Worm (Caenorhabditis elegans) whole organism, L4 larva: ENCODE results near the gene cal-5.

Source experiments
- F37D6.2 ChIP-seq: sonication (generic microtip); optimal IDR thresholded peaks from 2 replicates; lab custom pipeline; 2016; ENCODE audit warnings: mild to moderate bottlenecking, missing genetic modification characterization, missing compliant biosample characterization
- R02D3.7 ChIP-seq: fragments of 150-350 bp; sonication (generic microtip); optimal IDR thresholded peaks from 3 replicates; lab custom pipeline; 2014; ENCODE audit warnings: missing biosample characterization, missing genetic modification characterization
- aha-1 ChIP-seq: fragments of 150-350 bp; peaks from one replicate; lab custom pipeline; 2014; ENCODE audit warnings: missing biosample characterization, missing genetic modification characterization
- ceh-62 ChIP-seq: sonication (generic microtip); optimal IDR thresholded peaks from 2 replicates; lab custom pipeline; 2017; ENCODE audit warnings: missing biosample characterization, missing genetic modification characterization
- ces-1 ChIP-seq: fragments of 150-350 bp; sonication (generic microtip); optimal IDR thresholded peaks from 4 replicates; lab custom pipeline; 2014; ENCODE audit warnings: missing biosample characterization, missing genetic modification reagents, missing genetic modification characterization
- cey-2 ChIP-seq: sonication (generic microtip); optimal IDR thresholded peaks from 3 replicates; lab custom pipeline; 2017; ENCODE audit warnings: missing genetic modification characterization, mild to moderate bottlenecking, missing compliant biosample characterization, antibody characterized with exemption, borderline replicate concordance; ENCODE audit not compliant: insufficient read depth
- ctbp-1 ChIP-seq: fragments of 200-800 bp; sonication (Bioruptor generic); IDR thresholded peaks from 2 replicates; pipeline ENCODE4 v1.3.6; 2022; ENCODE audit warnings: missing genetic modification reagents, missing genetic modification characterization, missing compliant biosample characterization
- daf-16 ChIP-seq, 3 experiments: sonication (generic microtip); optimal IDR thresholded peaks; 2 replicates each; lab custom pipeline; 2016 to 2017; ENCODE audit warnings: missing genetic modification characterization in 3 of 3, missing genetic modification reagents in 3 of 3, mild to moderate bottlenecking in 2 of 3, missing compliant biosample characterization in 2 of 3, missing biosample characterization in 1 of 3, moderate library complexity in 1 of 3
- daf-19 ChIP-seq: fragments of 200-800 bp; sonication (Bioruptor generic); conservative IDR thresholded peaks from 2 replicates; pipeline ENCODE4 v1.3.6; 2022; ENCODE audit warnings: missing genetic modification characterization, missing compliant biosample characterization
- daf-8 ChIP-seq: fragments of 200-800 bp; sonication (Bioruptor generic); IDR thresholded peaks from 2 replicates; pipeline ENCODE4 v1.3.6; 2022; ENCODE audit warnings: missing genetic modification characterization, missing compliant biosample characterization
- egl-43 ChIP-seq: fragments of 200-800 bp; sonication (Bioruptor generic); IDR thresholded peaks from 2 replicates; pipeline ENCODE4 v1.3.6; 2022; ENCODE audit warnings: missing genetic modification reagents, missing genetic modification characterization, missing compliant biosample characterization
- fkh-10 ChIP-seq: fragments of 150-350 bp; optimal IDR thresholded peaks from 2 replicates; lab custom pipeline; 2014; ENCODE audit warnings: missing biosample characterization, missing genetic modification reagents, missing genetic modification characterization
- jun-1 ChIP-seq: fragments of 150-350 bp; optimal IDR thresholded peaks from 2 replicates; lab custom pipeline; 2014; ENCODE audit warnings: missing biosample characterization, missing genetic modification reagents, missing genetic modification characterization
- lin-29 ChIP-seq: fragments of 200-800 bp; sonication (Bioruptor generic); IDR thresholded peaks from 2 replicates; pipeline ENCODE4 v1.3.6; 2022; ENCODE audit warnings: missing genetic modification reagents, missing genetic modification characterization, missing compliant biosample characterization
- lsy-2 ChIP-seq, 2 experiments: fragments of 150-350 bp in 1 of 2; sonication (generic microtip) in 1 of 2; optimal IDR thresholded peaks; 2 replicates each; lab custom pipeline; 2014 to 2017; ENCODE audit warnings: missing biosample characterization in 2 of 2, missing genetic modification characterization in 2 of 2
- mxl-2 ChIP-seq: fragments of 200-800 bp; sonication (Bioruptor generic); conservative IDR thresholded peaks from 2 replicates; pipeline ENCODE4 v1.3.6; 2022; ENCODE audit warnings: missing genetic modification reagents, missing genetic modification characterization, missing compliant biosample characterization
- nhr-11 ChIP-seq: fragments of 150-350 bp; optimal IDR thresholded peaks from 2 replicates; lab custom pipeline; 2014; ENCODE audit warnings: missing biosample characterization, missing genetic modification characterization
- nhr-111 ChIP-seq: fragments of 200-800 bp; sonication (Bioruptor generic); optimal IDR thresholded peaks from 2 replicates; lab custom pipeline; 2018; ENCODE audit warnings: mild to moderate bottlenecking, missing genetic modification characterization, missing compliant biosample characterization
- nhr-237 ChIP-seq: sonication (generic microtip); optimal IDR thresholded peaks from 2 replicates; lab custom pipeline; 2017; ENCODE audit warnings: missing biosample characterization, missing genetic modification characterization
- nhr-25 ChIP-seq: sonication (generic microtip); optimal IDR thresholded peaks from 2 replicates; lab custom pipeline; 2017; ENCODE audit warnings: missing genetic modification characterization, mild to moderate bottlenecking, missing compliant biosample characterization, antibody characterized with exemption, moderate library complexity, borderline replicate concordance; ENCODE audit not compliant: insufficient read depth
- nhr-41 ChIP-seq: fragments of 200-800 bp; sonication (Bioruptor generic); IDR thresholded peaks from 2 replicates; pipeline ENCODE4 v1.3.6; 2022; ENCODE audit warnings: missing genetic modification reagents, missing genetic modification characterization, missing compliant biosample characterization
- nhr-76 ChIP-seq: fragments of 150-350 bp; optimal IDR thresholded peaks from 2 replicates; lab custom pipeline; 2014; ENCODE audit warnings: missing biosample characterization, missing genetic modification characterization
- pqm-1 ChIP-seq: sonication (generic microtip); optimal IDR thresholded peaks from 2 replicates; lab custom pipeline; 2017; ENCODE audit warnings: missing biosample characterization, missing genetic modification characterization
- spr-1 ChIP-seq: sonication (generic microtip); optimal IDR thresholded peaks from 2 replicates; lab custom pipeline; 2016; ENCODE audit warnings: mild to moderate bottlenecking, missing genetic modification characterization, missing compliant biosample characterization
- tag-97 ChIP-seq: fragments of 200-800 bp; sonication (Bioruptor generic); IDR thresholded peaks from 2 replicates; pipeline ENCODE4 v1.3.6; 2022; ENCODE audit warnings: missing genetic modification characterization, missing compliant biosample characterization
- unc-62 ChIP-seq, 3 experiments: fragments of 150-350 bp in 1 of 3; sonication (generic microtip); optimal IDR thresholded peaks in 2 of 3; peaks in 1 of 3; 1 replicate in 1 of 3; 2 replicates in 2 of 3; lab custom pipeline; 2014 to 2017; ENCODE audit warnings: missing biosample characterization in 3 of 3, missing genetic modification characterization in 3 of 3, missing genetic modification reagents in 3 of 3, missing genotype in 1 of 3

Gene cal-5

ce11 chrX:5043887-5044286 is 33.9 kb downstream of the cal-5 start, which contains the start of gene Y64H9A.2:
Gene Y64H9A.2 (plus strand): TSS chrX:5043976.
- peak in 1 of 2 experiments; percentile 30 for TF ChIP-seq unc-62 (GFP tag; optimal IDR thresholded peaks at IDR 0.05 in 1 of 2; lab: Kevin White, UChicago)
- TF ChIP-seq unc-62 (tag; optimal IDR thresholded peaks at IDR 0.05; lab: Kevin White, UChicago), result no peak
- no peak for TF ChIP-seq jun-1 (tag; lab: Kevin White, UChicago)
- no peak for TF ChIP-seq cey-2 (tag; lab: Kevin White, UChicago)
- no peak for TF ChIP-seq mxl-2 (GFP tag; lab: Robert Waterston, UW)
- no peak for TF ChIP-seq spr-1 (tag; lab: Kevin White, UChicago)
- TF ChIP-seq R02D3.7, result no peak
- TF ChIP-seq nhr-25 (tag; lab: Kevin White, UChicago), result no peak

ce11 chrX:5040038-5040437 is 37.7 kb downstream of the cal-5 start:
- no peak for TF ChIP-seq tag-97 (GFP tag; lab: Robert Waterston, UW)
- no peak for TF ChIP-seq nhr-11 (tag; lab: Kevin White, UChicago)
- no peak for TF ChIP-seq nhr-25 (tag; lab: Kevin White, UChicago)
- no peak for TF ChIP-seq nhr-237 (tag; lab: Kevin White, UChicago)
- no peak for TF ChIP-seq daf-19 (GFP tag; lab: Robert Waterston, UW)
- no peak for TF ChIP-seq ceh-62 (tag; lab: Kevin White, UChicago)
- TF ChIP-seq egl-43 (GFP tag; lab: Robert Waterston, UW), result no peak
- TF ChIP-seq unc-62 (GFP tag; optimal IDR thresholded peaks at IDR 0.05 in 1 of 2; lab: Kevin White, UChicago), result peak in 1 of 2 experiments; percentile 92
- TF ChIP-seq unc-62 (tag; optimal IDR thresholded peaks at IDR 0.05; lab: Kevin White, UChicago), result no peak
- TF ChIP-seq, all 104 proteins: peak for 1

ce11 chrX:5038812-5039211 is 38.9 kb downstream of the cal-5 start:
- TF ChIP-seq ces-1 (GFP tag; lab: Kevin White, UChicago), result no peak
- TF ChIP-seq nhr-111 (GFP tag; lab: Kevin White, UChicago), result no peak
- TF ChIP-seq daf-8 (GFP tag; lab: Robert Waterston, UW), result no peak
- TF ChIP-seq nhr-76, result no peak
- no peak for TF ChIP-seq ctbp-1 (GFP tag; lab: Robert Waterston, UW)
- no peak for TF ChIP-seq lin-29 (GFP tag; lab: Robert Waterston, UW)
- TF ChIP-seq, all 104 proteins: peak for 0

ce11 chrX:5037673-5038072 is 40.1 kb downstream of the cal-5 start, which contains the start of gene ZC449.5:
Gene ZC449.5 (minus strand): TSS chrX:5037773.
- no peak for TF ChIP-seq F37D6.2 (tag; lab: Kevin White, UChicago)
- TF ChIP-seq pqm-1 (tag; lab: Kevin White, UChicago), result peak; percentile 39

ce11 chrX:5033868-5034267 is 43.9 kb downstream of the cal-5 start, which contains the start of gene ZC449.4:
Gene ZC449.4 (minus strand): TSS chrX:5033968.
- TF ChIP-seq daf-16 (GFP tag; optimal IDR thresholded peaks at IDR 0.05; lab: Kevin White, UChicago) (no peak), daf-16 (tag; optimal IDR thresholded peaks at IDR 0.05; lab: Kevin White, UChicago) (no peak), aha-1 (peak; percentile 43), unc-62 (GFP tag; optimal IDR thresholded peaks at IDR 0.05 in 1 of 2; lab: Kevin White, UChicago) (peak in 1 of 2 experiments; percentile 26), unc-62 (tag; optimal IDR thresholded peaks at IDR 0.05; lab: Kevin White, UChicago) (no peak)

ce11 chrX:5031742-5032141 is 46.0 kb downstream of the cal-5 start:
- peak; percentile 79 for TF ChIP-seq fkh-10 (GFP tag; lab: Kevin White, UChicago)
- peak; percentile 74 for TF ChIP-seq ces-1 (GFP tag; lab: Kevin White, UChicago)
- TF ChIP-seq nhr-41 (GFP tag; lab: Robert Waterston, UW), result no peak
- TF ChIP-seq lsy-2 (tag; optimal IDR thresholded peaks at IDR 0.05; lab: Kevin White, UChicago), result peak in 1 of 2 experiments; percentile 24
- peak; percentile 48 for TF ChIP-seq aha-1
- TF ChIP-seq jun-1 (tag; lab: Kevin White, UChicago), result no peak
- TF ChIP-seq ctbp-1 (GFP tag; lab: Robert Waterston, UW), result peak; percentile 47; the same call in 1 of the 2 replicates
